Fruit fly (Drosophila melanogaster) whole organism, embryonic: Measurements from ENCODE around the gene CG6912.

ENCODE experiments used
- Blimp-1 ChIP-seq: fragments of 200-800 bp; sonication (Bioruptor generic); optimal IDR thresholded peaks from 3 replicates; lab custom pipeline; 2018; ENCODE audit warnings: missing biosample characterization, missing genetic modification characterization, mild to moderate bottlenecking, moderate library complexity, missing genetic modification reagents
- Bteb2 ChIP-seq: fragments of 200-800 bp; sonication (Bioruptor generic); optimal IDR thresholded peaks from 2 replicates; lab custom pipeline; 2016; ENCODE audit warnings: missing biosample characterization, missing genetic modification characterization
- CG12071 ChIP-seq: fragments of 200-800 bp; sonication (Bioruptor generic); optimal IDR thresholded peaks from 3 replicates; lab custom pipeline; 2018; ENCODE audit warnings: missing biosample characterization, mild to moderate bottlenecking, missing genetic modification characterization
- CG12659 ChIP-seq: fragments of 200-800 bp; sonication (Bioruptor generic); optimal IDR thresholded peaks from 3 replicates; lab custom pipeline; 2017; ENCODE audit warnings: mild to moderate bottlenecking, missing biosample characterization, missing genetic modification reagents, missing genetic modification characterization
- CG13296 ChIP-seq: fragments of 200-800 bp; sonication (Bioruptor generic); optimal IDR thresholded peaks from 3 replicates; lab custom pipeline; 2018; ENCODE audit warnings: missing biosample characterization, mild to moderate bottlenecking, missing genetic modification characterization
- CG14965 ChIP-seq: fragments of 200-800 bp; sonication (Bioruptor generic); optimal IDR thresholded peaks from 2 replicates; lab custom pipeline; 2016; ENCODE audit warnings: missing biosample characterization, missing genetic modification characterization, borderline replicate concordance
- CG16779 ChIP-seq: fragments of 200-800 bp; sonication (Bioruptor generic); IDR thresholded peaks from 2 replicates; pipeline ENCODE4 v1.3.6; 2022; ENCODE audit warnings: missing biosample characterization, missing genetic modification characterization
- CG2875 ChIP-seq: fragments of 200-800 bp; sonication (Bioruptor generic); optimal IDR thresholded peaks from 2 replicates; lab custom pipeline; 2017; ENCODE audit warnings: missing biosample characterization, mild to moderate bottlenecking, missing genetic modification characterization, missing genetic modification reagents
- CG30403 ChIP-seq: fragments of 200-800 bp; sonication (Bioruptor generic); optimal IDR thresholded peaks from 3 replicates; lab custom pipeline; 2016; ENCODE audit warnings: missing biosample characterization, missing genetic modification characterization
- CG3065 ChIP-seq: fragments of 200-800 bp; sonication (Bioruptor generic); optimal IDR thresholded peaks from 2 replicates; lab custom pipeline; 2016; ENCODE audit warnings: missing biosample characterization, missing genetic modification characterization
- CG3407 ChIP-seq: fragments of 200-800 bp; sonication (Bioruptor generic); optimal IDR thresholded peaks from 2 replicates; lab custom pipeline; 2018; ENCODE audit warnings: missing biosample characterization, mild to moderate bottlenecking, missing genetic modification characterization
- CG34422 ChIP-seq: fragments of 200-800 bp; sonication (Bioruptor generic); IDR thresholded peaks from 3 replicates; pipeline ENCODE4 v1.3.6; 2022; ENCODE audit warnings: missing biosample characterization, missing genetic modification characterization
- CG5953 ChIP-seq: fragments of 200-800 bp; sonication (Bioruptor generic); IDR thresholded peaks from 2 replicates; pipeline ENCODE4 v1.3.6; 2022; ENCODE audit warnings: missing biosample characterization, missing genetic modification characterization
- CG6791 ChIP-seq: fragments of 200-800 bp; sonication (Bioruptor generic); IDR thresholded peaks from 3 replicates; pipeline ENCODE4 v1.3.6; 2022; ENCODE audit warnings: missing biosample characterization, missing genetic modification characterization; ENCODE audit not compliant: partially characterized antibody
- CG6813 ChIP-seq: fragments of 200-800 bp; sonication (Bioruptor generic); optimal IDR thresholded peaks from 2 replicates; lab custom pipeline; 2017; ENCODE audit warnings: missing biosample characterization, missing genetic modification characterization, mild to moderate bottlenecking, moderate library complexity, missing genetic modification reagents
- CG7928 ChIP-seq: fragments of 200-800 bp; sonication (Bioruptor generic); optimal IDR thresholded peaks from 2 replicates; lab custom pipeline; 2017; ENCODE audit warnings: missing biosample characterization, mild to moderate bottlenecking, missing genetic modification characterization
- CG9215 ChIP-seq: fragments of 200-800 bp; sonication (Bioruptor generic); IDR thresholded peaks from 2 replicates; pipeline ENCODE4 v1.3.6; 2022; ENCODE audit warnings: missing biosample characterization, missing genetic modification characterization
- D19B ChIP-seq: fragments of 200-800 bp; sonication (Bioruptor generic); optimal IDR thresholded peaks from 2 replicates; lab custom pipeline; 2017; ENCODE audit warnings: missing biosample characterization, mild to moderate bottlenecking, missing genetic modification characterization
- Dbx ChIP-seq: fragments of 200-800 bp; sonication (Bioruptor generic); IDR thresholded peaks from 3 replicates; pipeline ENCODE4 v1.3.6; 2022; ENCODE audit warnings: missing biosample characterization, missing genetic modification characterization
- Dip3 ChIP-seq: fragments of 200-800 bp; sonication (Bioruptor generic); optimal IDR thresholded peaks from 3 replicates; lab custom pipeline; 2016; ENCODE audit warnings: missing biosample characterization, missing genetic modification characterization
- Drgx ChIP-seq: fragments of 200-800 bp; sonication (Bioruptor generic); IDR thresholded peaks from 2 replicates; pipeline ENCODE4 v1.3.6; 2022; ENCODE audit warnings: missing biosample characterization, missing genetic modification characterization
- Elba2 ChIP-seq: fragments of 200-800 bp; sonication (Bioruptor generic); optimal IDR thresholded peaks from 3 replicates; lab custom pipeline; 2016; ENCODE audit warnings: missing biosample characterization, missing genetic modification characterization
- GATAe ChIP-seq: fragments of 200-800 bp; sonication (Bioruptor generic); conservative IDR thresholded peaks from 2 replicates; pipeline ENCODE4 v1.3.6; 2022; ENCODE audit warnings: missing biosample characterization, missing genetic modification characterization
- Hr51 ChIP-seq, 2 experiments: fragments of 200-800 bp; sonication (Bioruptor generic); optimal IDR thresholded peaks; 2 replicates in 1 of 2; 3 replicates in 1 of 2; lab custom pipeline; 2016 to 2018; ENCODE audit warnings: missing biosample characterization in 2 of 2, missing genetic modification characterization in 2 of 2, mild to moderate bottlenecking in 1 of 2, moderate library complexity in 1 of 2
- Opbp ChIP-seq: fragments of 200-800 bp; sonication (Bioruptor generic); IDR thresholded peaks from 3 replicates; pipeline ENCODE4 v1.3.6; 2022; ENCODE audit warnings: missing biosample characterization, missing genetic modification characterization; ENCODE audit not compliant: partially characterized antibody
- Ravus ChIP-seq: fragments of 200-800 bp; sonication (Bioruptor generic); IDR thresholded peaks from 2 replicates; pipeline ENCODE4 v1.3.6; 2022; ENCODE audit warnings: missing biosample characterization, missing genetic modification characterization
- Scr ChIP-seq: fragments of 200-800 bp; sonication (Bioruptor generic); IDR thresholded peaks from 2 replicates; pipeline ENCODE4 v1.3.6; 2022; ENCODE audit warnings: missing biosample characterization, missing genetic modification characterization; ENCODE audit not compliant: partially characterized antibody
- Sry-δ ChIP-seq: fragments of 200-800 bp; sonication (Bioruptor generic); optimal IDR thresholded peaks from 2 replicates; lab custom pipeline; 2016; ENCODE audit warnings: missing biosample characterization, missing genetic modification characterization
- YL-1 ChIP-seq: fragments of 200-800 bp; sonication (Bioruptor generic); optimal IDR thresholded peaks from 3 replicates; lab custom pipeline; 2017; ENCODE audit warnings: missing biosample characterization, mild to moderate bottlenecking, missing genetic modification characterization
- ase ChIP-seq: fragments of 200-800 bp; sonication (Bioruptor generic); IDR thresholded peaks from 3 replicates; pipeline ENCODE4 v1.3.6; 2022; ENCODE audit warnings: missing biosample characterization, missing genetic modification characterization
- az2 ChIP-seq: fragments of 200-800 bp; sonication (Bioruptor generic); optimal IDR thresholded peaks from 3 replicates; lab custom pipeline; 2016; ENCODE audit warnings: missing biosample characterization, missing genetic modification characterization
- chif ChIP-seq, 2 experiments: fragments of 200-800 bp; sonication (Bioruptor generic); optimal IDR thresholded peaks; 3 replicates each; lab custom pipeline; 2016; ENCODE audit warnings: missing biosample characterization in 2 of 2, missing genetic modification characterization in 2 of 2
- crc ChIP-seq: fragments of 200-800 bp; sonication (Bioruptor generic); optimal IDR thresholded peaks from 2 replicates; lab custom pipeline; 2016; ENCODE audit warnings: missing biosample characterization, missing genetic modification characterization
- dmrt99B ChIP-seq: fragments of 200-800 bp; sonication (Bioruptor generic); optimal IDR thresholded peaks from 2 replicates; lab custom pipeline; 2018; ENCODE audit warnings: missing biosample characterization, mild to moderate bottlenecking, missing genetic modification characterization, moderate library complexity
- en ChIP-seq: fragments of 200-800 bp; sonication (Bioruptor generic); optimal IDR thresholded peaks from 2 replicates; lab custom pipeline; 2016; ENCODE audit warnings: missing biosample characterization, missing genetic modification characterization
- gce ChIP-seq: fragments of 200-800 bp; sonication (Bioruptor generic); IDR thresholded peaks from 3 replicates; pipeline ENCODE4 v1.3.6; 2022; ENCODE audit warnings: missing biosample characterization, missing genetic modification characterization
- her ChIP-seq: fragments of 200-800 bp; sonication (Bioruptor generic); optimal IDR thresholded peaks from 2 replicates; lab custom pipeline; 2016; ENCODE audit warnings: missing biosample characterization, missing genetic modification characterization
- hkb ChIP-seq, 2 experiments: fragments of 200-800 bp in 1 of 2; fragments of >200 bp in 1 of 2; sonication (Bioruptor generic) in 1 of 2; IDR thresholded peaks in 1 of 2; optimal IDR thresholded peaks in 1 of 2; 2 replicates each; pipeline versions ENCODE4 v1.3.6 to Lab custom; 2017 to 2022; ENCODE audit warnings: missing biosample characterization in 1 of 2, missing genetic modification characterization in 1 of 2
- insv ChIP-seq, 2 experiments: fragments of 200-800 bp; sonication (Bioruptor generic); optimal IDR thresholded peaks; 3 replicates each; lab custom pipeline; 2016 to 2018; ENCODE audit warnings: missing biosample characterization in 2 of 2, missing genetic modification characterization in 2 of 2
- jumu ChIP-seq: fragments of 200-800 bp; sonication (Bioruptor generic); optimal IDR thresholded peaks from 3 replicates; lab custom pipeline; 2016; ENCODE audit warnings: missing biosample characterization, missing genetic modification characterization
- kay ChIP-seq: fragments of 200-800 bp; sonication (Bioruptor generic); optimal IDR thresholded peaks from 2 replicates; lab custom pipeline; 2016; ENCODE audit warnings: missing biosample characterization, missing genetic modification characterization
- klu ChIP-seq: fragments of 200-800 bp; sonication (Bioruptor generic); IDR thresholded peaks from 2 replicates; pipeline ENCODE4 v1.3.6; 2022; ENCODE audit warnings: missing biosample characterization, missing genetic modification characterization
- onecut ChIP-seq: fragments of 200-800 bp; sonication (Bioruptor generic); IDR thresholded peaks from 2 replicates; pipeline ENCODE4 v1.3.6; 2022; ENCODE audit warnings: missing biosample characterization, missing genetic modification characterization
- pum ChIP-seq: fragments of 200-800 bp; sonication (Bioruptor generic); optimal IDR thresholded peaks from 2 replicates; lab custom pipeline; 2016; ENCODE audit warnings: missing biosample characterization, missing genetic modification characterization
- sc ChIP-seq, 3 experiments: fragments of >200 bp in 2 of 3; fragments of 200-800 bp in 1 of 3; sonication (Bioruptor generic) in 1 of 3; optimal IDR thresholded peaks; 2 replicates in 2 of 3; 3 replicates in 1 of 3; lab custom pipeline; 2017; ENCODE audit warnings: mild to moderate bottlenecking in 1 of 3, missing biosample characterization in 1 of 3, missing genetic modification characterization in 1 of 3, missing genetic modification reagents in 1 of 3
- sd ChIP-seq: fragments of 200-800 bp; sonication (Bioruptor generic); optimal IDR thresholded peaks from 3 replicates; lab custom pipeline; 2018; ENCODE audit warnings: missing biosample characterization, mild to moderate bottlenecking, missing genetic modification characterization, moderate library complexity
- slbo ChIP-seq: fragments of 200-800 bp; sonication (Bioruptor generic); IDR thresholded peaks from 2 replicates; pipeline ENCODE4 v1.3.6; 2022; ENCODE audit warnings: missing biosample characterization, missing genetic modification characterization
- trh ChIP-seq: fragments of 200-800 bp; sonication (Bioruptor generic); optimal IDR thresholded peaks from 2 replicates; lab custom pipeline; 2016; ENCODE audit warnings: missing biosample characterization, missing genetic modification characterization

CG6912 gene

DNA sequence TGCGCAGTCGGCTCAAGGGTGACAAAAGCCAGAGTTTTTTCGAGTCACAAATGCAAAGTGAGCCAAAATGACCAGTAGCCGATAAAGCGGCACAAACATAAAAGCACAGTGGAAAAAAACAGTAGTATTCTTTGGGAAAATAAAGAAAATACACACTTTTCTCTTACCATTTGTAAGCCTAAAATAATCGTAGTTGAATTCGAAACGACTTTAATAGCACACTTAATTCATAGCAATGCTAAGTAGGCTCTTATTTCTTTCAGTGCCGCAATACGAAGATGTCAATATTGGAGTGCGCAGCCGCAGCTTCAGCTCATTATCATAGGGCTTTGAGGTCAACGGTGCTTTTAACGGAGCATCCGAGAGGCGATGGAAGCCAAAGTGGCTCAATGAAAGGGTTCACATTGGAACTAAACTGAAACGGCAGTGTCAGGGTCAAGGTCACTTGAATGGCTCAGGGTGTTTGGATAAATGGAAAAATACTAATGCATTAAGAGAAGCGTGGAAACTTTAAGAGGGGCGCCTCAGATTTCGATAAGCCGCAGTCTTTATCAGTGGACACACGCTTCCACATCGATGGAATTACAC is 49.1 kb downstream of the CG6912 start (continued):
- peak; percentile 70 for TF ChIP-seq trh (GFP tag; lab: Kevin White, UChicago)
- TF ChIP-seq CG12659 (GFP tag; lab: Kevin White, UChicago) = peak; percentile 82
- TF ChIP-seq slbo (GFP tag; lab: Robert Waterston, UW) = peak; percentile 91
- TF ChIP-seq crc (GFP tag; lab: Kevin White, UChicago) = peak; percentile 80
- peak; percentile 63 for TF ChIP-seq CG2875 (GFP tag; lab: Kevin White, UChicago)
- TF ChIP-seq Ravus (GFP tag; lab: Robert Waterston, UW) = peak; percentile 63
- peak; percentile 91 for TF ChIP-seq dmrt99B (tag; lab: Kevin White, UChicago)
- TF ChIP-seq CG12071 = peak; percentile 86
- peak; percentile 84; the same call in 2 of the 3 replicates for TF ChIP-seq gce (GFP tag; lab: Robert Waterston, UW)
- peak; percentile 57; the same call in 1 of the 2 replicates for TF ChIP-seq CG9215 (GFP tag; lab: Robert Waterston, UW)
- peak; percentile 62; the same call in 1 of the 2 replicates for TF ChIP-seq CG5953 (GFP tag; lab: Robert Waterston, UW)
- peak; percentile 47; the same call in 1 of the 2 replicates for TF ChIP-seq CG16779 (GFP tag; lab: Robert Waterston, UW)
- peak; percentile 90; the same call in 2 of the 3 replicates for TF ChIP-seq ase (GFP tag; lab: Robert Waterston, UW)
- peak; percentile 70 for TF ChIP-seq CG3407 (GFP tag; lab: Kevin White, UChicago)
- TF ChIP-seq CG14965 (GFP tag; lab: Kevin White, UChicago) = peak; percentile 29
- TF ChIP-seq her (GFP tag; lab: Kevin White, UChicago) = peak; percentile 91
- peak; percentile 65 to 88 for TF ChIP-seq Hr51 (GFP tag; optimal IDR thresholded peaks at IDR 0.05; lab: Kevin White, UChicago)
- TF ChIP-seq onecut (GFP tag; lab: Robert Waterston, UW) = peak; percentile 78
- TF ChIP-seq CG34422 = peak; percentile 95
- TF ChIP-seq Dbx = peak; percentile 72
- peak; percentile 43; the same call in 1 of the 2 replicates for TF ChIP-seq Drgx (GFP tag; lab: Robert Waterston, UW)
- peak; percentile 66 for TF ChIP-seq Bteb2 (GFP tag; lab: Kevin White, UChicago)
- TF ChIP-seq CG30403 (GFP tag; lab: Kevin White, UChicago) = peak; percentile 86
- no peak for TF ChIP-seq YL-1 (GFP tag; lab: Kevin White, UChicago)
- peak; percentile 30 for TF ChIP-seq CG7928 (GFP tag; lab: Kevin White, UChicago)
- peak; percentile 66 for TF ChIP-seq CG6813 (GFP tag; lab: Kevin White, UChicago)
- TF ChIP-seq sc (optimal IDR thresholded peaks at IDR 0.05; lab: Kevin White, UChicago) = no peak
- TF ChIP-seq sc (GFP tag; optimal IDR thresholded peaks at IDR 0.05; lab: Kevin White, UChicago) = peak; percentile 31
- no peak for TF ChIP-seq CG6791 (GFP tag; lab: Robert Waterston, UW)
- no peak; the same call in 1 of the 2 replicates for TF ChIP-seq GATAe (GFP tag; lab: Robert Waterston, UW)
- peak in 1 of 2 experiments; percentile 0 for TF ChIP-seq insv (GFP tag; optimal IDR thresholded peaks at IDR 0.05; lab: Kevin White, UChicago)
- peak; percentile 75 for TF ChIP-seq kay (GFP tag; lab: Kevin White, UChicago)
- TF ChIP-seq CG13296 (GFP tag; lab: Kevin White, UChicago) = peak; percentile 80
- TF ChIP-seq Sry-δ (GFP tag; lab: Kevin White, UChicago) = peak; percentile 45
- peak; percentile 62 for TF ChIP-seq klu (GFP tag; lab: Robert Waterston, UW)
- TF ChIP-seq az2 (GFP tag; lab: Kevin White, UChicago) = peak; percentile 83
- peak; percentile 82 for TF ChIP-seq Blimp-1 (GFP tag; lab: Kevin White, UChicago)
- no peak for TF ChIP-seq Scr (GFP tag; lab: Robert Waterston, UW)
- peak; percentile 89 for TF ChIP-seq jumu (GFP tag; lab: Kevin White, UChicago)
- peak; percentile 85 for TF ChIP-seq pum (GFP tag; lab: Kevin White, UChicago)
- no peak for TF ChIP-seq Elba2 (GFP tag; lab: Kevin White, UChicago)
- TF ChIP-seq en (GFP tag; lab: Kevin White, UChicago) = peak; percentile 87
- TF ChIP-seq hkb (optimal IDR thresholded peaks at IDR 0.05; lab: Kevin White, UChicago) = no peak
- peak; percentile 95 for TF ChIP-seq hkb (GFP tag; IDR thresholded peaks at IDR 0.05; lab: Robert Waterston, UW)
- peak; percentile 23 for TF ChIP-seq D19B
- TF ChIP-seq sd (tag; lab: Kevin White, UChicago) = peak; percentile 30
- peak; percentile 64 for TF ChIP-seq Dip3
- peak; percentile 73 to 85 for TF ChIP-seq chif (GFP tag; optimal IDR thresholded peaks at IDR 0.05; lab: Kevin White, UChicago)
- no peak for TF ChIP-seq Opbp (GFP tag; lab: Robert Waterston, UW)
- TF ChIP-seq CG3065 (GFP tag; lab: Kevin White, UChicago) = peak; percentile 45
